Worm (Caenorhabditis elegans) whole organism, late embryonic: ENCODE results near the gene C14A11.9.

Experiments used
- C08G9.2 ChIP-seq: sonication (generic microtip); optimal IDR thresholded peaks from 2 replicates; lab custom pipeline; 2016; ENCODE audit warnings: mild to moderate bottlenecking, missing genetic modification characterization, moderate library complexity, missing compliant biosample characterization
- C38D4.7 ChIP-seq: fragments of 200-800 bp; sonication (Bioruptor generic); optimal IDR thresholded peaks from 2 replicates; lab custom pipeline; 2018; ENCODE audit warnings: mild to moderate bottlenecking, missing genetic modification characterization, moderate library complexity, missing compliant biosample characterization
- F13H6.1 ChIP-seq: sonication (generic microtip); optimal IDR thresholded peaks from 2 replicates; lab custom pipeline; 2016; ENCODE audit warnings: missing genetic modification characterization, missing compliant biosample characterization
- K02D7.2 ChIP-seq: sonication (generic microtip); optimal IDR thresholded peaks from 2 replicates; lab custom pipeline; 2017; ENCODE audit warnings: mild to moderate bottlenecking, missing genetic modification characterization, missing compliant biosample characterization
- T23F11.4 ChIP-seq: fragments of 200-800 bp; sonication (Bioruptor generic); optimal IDR thresholded peaks from 2 replicates; lab custom pipeline; 2018; ENCODE audit warnings: mild to moderate bottlenecking, missing genetic modification characterization, missing compliant biosample characterization
- Y22D7AL.16 ChIP-seq: sonication (generic microtip); optimal IDR thresholded peaks from 2 replicates; lab custom pipeline; 2016; ENCODE audit warnings: missing genetic modification characterization, missing compliant biosample characterization
- ahr-1 ChIP-seq: sonication (generic microtip); optimal IDR thresholded peaks from 2 replicates; lab custom pipeline; 2016; ENCODE audit warnings: missing genetic modification characterization, missing compliant biosample characterization
- ama-1 ChIP-seq: fragments of 150-350 bp; optimal IDR thresholded peaks from 2 replicates; lab custom pipeline; 2014
- ceh-14 ChIP-seq: sonication (generic microtip); optimal IDR thresholded peaks from 2 replicates; lab custom pipeline; 2016; ENCODE audit warnings: missing genotype, missing genetic modification characterization, missing compliant biosample characterization
- ceh-19 ChIP-seq: fragments of 200-800 bp; sonication (Bioruptor generic); optimal IDR thresholded peaks from 2 replicates; lab custom pipeline; 2018; ENCODE audit warnings: mild to moderate bottlenecking, missing genetic modification characterization, missing compliant biosample characterization
- ceh-2 ChIP-seq: sonication (generic microtip); optimal IDR thresholded peaks from 2 replicates; lab custom pipeline; 2016; ENCODE audit warnings: missing genotype, missing genetic modification characterization, missing compliant biosample characterization
- ceh-22 ChIP-seq: sonication (generic microtip); optimal IDR thresholded peaks from 2 replicates; lab custom pipeline; 2017; ENCODE audit warnings: missing biosample characterization, missing genetic modification characterization
- ceh-24 ChIP-seq: sonication (generic microtip); optimal IDR thresholded peaks from 2 replicates; lab custom pipeline; 2016; ENCODE audit warnings: mild to moderate bottlenecking, missing genetic modification characterization, missing compliant biosample characterization
- ceh-30 ChIP-seq: fragments of 150-350 bp; optimal IDR thresholded peaks from 2 replicates; lab custom pipeline; 2014; ENCODE audit warnings: missing biosample characterization, missing genetic modification characterization
- ceh-31 ChIP-seq: sonication (generic microtip); optimal IDR thresholded peaks from 2 replicates; lab custom pipeline; 2016; ENCODE audit warnings: missing genetic modification characterization, missing compliant biosample characterization
- ceh-34 ChIP-seq: sonication (generic microtip); optimal IDR thresholded peaks from 2 replicates; lab custom pipeline; 2016; ENCODE audit warnings: mild to moderate bottlenecking, missing genetic modification characterization, missing compliant biosample characterization
- ceh-6 ChIP-seq: fragments of 200-800 bp; sonication (Bioruptor generic); optimal IDR thresholded peaks from 2 replicates; lab custom pipeline; 2018; ENCODE audit warnings: mild to moderate bottlenecking, missing genetic modification characterization, missing compliant biosample characterization
- ceh-9 ChIP-seq: sonication (generic microtip); optimal IDR thresholded peaks from 2 replicates; lab custom pipeline; 2016; ENCODE audit warnings: mild to moderate bottlenecking, missing genetic modification characterization, inconsistent platforms, missing compliant biosample characterization
- dmd-4 ChIP-seq: sonication (generic microtip); optimal IDR thresholded peaks from 2 replicates; lab custom pipeline; 2016; ENCODE audit warnings: borderline replicate concordance, missing genetic modification characterization, missing compliant biosample characterization
- elt-2 ChIP-seq: sonication (generic microtip); optimal IDR thresholded peaks from 2 replicates; lab custom pipeline; 2016; ENCODE audit warnings: missing genetic modification reagents, missing genetic modification characterization, missing compliant biosample characterization
- elt-4 ChIP-seq: sonication (generic microtip); optimal IDR thresholded peaks from 2 replicates; lab custom pipeline; 2016; ENCODE audit warnings: missing genetic modification characterization, missing compliant biosample characterization
- ets-4 ChIP-seq: sonication (generic microtip); optimal IDR thresholded peaks from 2 replicates; lab custom pipeline; 2016; ENCODE audit warnings: missing genetic modification characterization, missing compliant biosample characterization
- eyg-1 ChIP-seq: sonication (generic microtip); optimal IDR thresholded peaks from 2 replicates; lab custom pipeline; 2016; ENCODE audit warnings: missing genotype, missing genetic modification characterization, missing compliant biosample characterization
- fax-1 ChIP-seq: sonication (generic microtip); optimal IDR thresholded peaks from 2 replicates; lab custom pipeline; 2016; ENCODE audit warnings: missing genotype, missing genetic modification characterization, missing compliant biosample characterization
- fkh-10 ChIP-seq: fragments of 150-350 bp; optimal IDR thresholded peaks from 2 replicates; lab custom pipeline; 2014; ENCODE audit warnings: missing biosample characterization, missing genetic modification reagents, missing genetic modification characterization
- fkh-6 ChIP-seq: sonication (generic microtip); optimal IDR thresholded peaks from 2 replicates; lab custom pipeline; 2016; ENCODE audit warnings: missing genetic modification characterization, missing compliant biosample characterization
- gmeb-2 ChIP-seq: sonication (generic microtip); optimal IDR thresholded peaks from 2 replicates; lab custom pipeline; 2016; ENCODE audit warnings: missing genetic modification characterization, inconsistent platforms, missing compliant biosample characterization
- hlh-15 ChIP-seq: sonication (generic microtip); optimal IDR thresholded peaks from 2 replicates; lab custom pipeline; 2016; ENCODE audit warnings: missing genetic modification characterization, missing compliant biosample characterization
- hlh-30 ChIP-seq: sonication (generic microtip); optimal IDR thresholded peaks from 2 replicates; lab custom pipeline; 2017; ENCODE audit warnings: antibody characterized with exemption, missing genetic modification characterization, missing compliant biosample characterization; ENCODE audit not compliant: insufficient read depth
- hlh-6 ChIP-seq: sonication (generic microtip); optimal IDR thresholded peaks from 2 replicates; lab custom pipeline; 2016; ENCODE audit warnings: missing genotype, missing genetic modification characterization, missing compliant biosample characterization
- hlh-8 ChIP-seq: sonication (generic microtip); optimal IDR thresholded peaks from 2 replicates; lab custom pipeline; 2016; ENCODE audit warnings: missing genotype, missing genetic modification characterization, missing compliant biosample characterization
- lim-6 ChIP-seq: sonication (generic microtip); optimal IDR thresholded peaks from 2 replicates; lab custom pipeline; 2016; ENCODE audit warnings: missing genetic modification characterization, missing compliant biosample characterization
- lin-11 ChIP-seq: fragments of 200-800 bp; sonication (Bioruptor generic); optimal IDR thresholded peaks from 2 replicates; lab custom pipeline; 2018; ENCODE audit warnings: mild to moderate bottlenecking, missing genetic modification characterization, missing compliant biosample characterization
- madf-2 ChIP-seq: sonication (generic microtip); optimal IDR thresholded peaks from 2 replicates; lab custom pipeline; 2017; ENCODE audit warnings: missing genetic modification characterization, missing compliant biosample characterization
- mec-3 ChIP-seq: sonication (generic microtip); optimal IDR thresholded peaks from 2 replicates; lab custom pipeline; 2016; ENCODE audit warnings: borderline replicate concordance, missing genetic modification characterization, missing compliant biosample characterization
- nhr-11 ChIP-seq: fragments of 150-350 bp; optimal IDR thresholded peaks from 2 replicates; lab custom pipeline; 2014; ENCODE audit warnings: missing biosample characterization, missing genetic modification characterization
- nhr-232 ChIP-seq: sonication (generic microtip); optimal IDR thresholded peaks from 2 replicates; lab custom pipeline; 2016; ENCODE audit warnings: missing genetic modification characterization, missing compliant biosample characterization
- npax-4 ChIP-seq: sonication (generic microtip); optimal IDR thresholded peaks from 2 replicates; lab custom pipeline; 2016; ENCODE audit warnings: missing genetic modification characterization, missing compliant biosample characterization
- odd-2 ChIP-seq: sonication (generic microtip); optimal IDR thresholded peaks from 2 replicates; lab custom pipeline; 2017; ENCODE audit warnings: antibody characterized with exemption, mild to moderate bottlenecking, missing genetic modification characterization, missing compliant biosample characterization
- pag-3 ChIP-seq: sonication (generic microtip); optimal IDR thresholded peaks from 2 replicates; lab custom pipeline; 2016; ENCODE audit warnings: missing compliant biosample characterization, missing genetic modification characterization, borderline replicate concordance
- pat-9 ChIP-seq: fragments of 200-800 bp; sonication (Bioruptor generic); optimal IDR thresholded peaks from 2 replicates; lab custom pipeline; 2018; ENCODE audit warnings: mild to moderate bottlenecking, missing genetic modification characterization, moderate library complexity, missing compliant biosample characterization
- pax-1 ChIP-seq: fragments of 150-350 bp; optimal IDR thresholded peaks from 2 replicates; lab custom pipeline; 2014; ENCODE audit warnings: missing biosample characterization, missing genetic modification characterization
- pha-2 ChIP-seq: sonication (generic microtip); optimal IDR thresholded peaks from 2 replicates; lab custom pipeline; 2017; ENCODE audit warnings: mild to moderate bottlenecking, missing genetic modification characterization, missing compliant biosample characterization
- pha-4 ChIP-seq: fragments of 150-350 bp; optimal IDR thresholded peaks from 2 replicates; lab custom pipeline; 2018; ENCODE audit warnings: missing biosample characterization, missing genetic modification reagents, missing genetic modification characterization
- pqm-1 ChIP-seq: sonication (generic microtip); optimal IDR thresholded peaks from 2 replicates; lab custom pipeline; 2016; ENCODE audit warnings: missing genetic modification characterization, missing compliant biosample characterization
- pros-1 ChIP-seq: fragments of 150-350 bp; optimal IDR thresholded peaks from 2 replicates; lab custom pipeline; 2014; ENCODE audit warnings: missing biosample characterization, missing genetic modification reagents, missing genetic modification characterization
- rnt-1 ChIP-seq: sonication (generic microtip); optimal IDR thresholded peaks from 2 replicates; lab custom pipeline; 2016; ENCODE audit warnings: missing genetic modification characterization, missing compliant biosample characterization
- sdc-2 ChIP-seq: sonication (generic microtip); optimal IDR thresholded peaks from 2 replicates; lab custom pipeline; 2016; ENCODE audit warnings: missing genotype, missing genetic modification characterization, missing compliant biosample characterization
- sox-4 ChIP-seq: sonication (generic microtip); optimal IDR thresholded peaks from 2 replicates; lab custom pipeline; 2017; ENCODE audit warnings: mild to moderate bottlenecking, missing genetic modification characterization, inconsistent platforms, missing compliant biosample characterization
- ttx-3 ChIP-seq: sonication (generic microtip); optimal IDR thresholded peaks from 2 replicates; lab custom pipeline; 2016; ENCODE audit warnings: missing genetic modification reagents, missing genetic modification characterization, missing compliant biosample characterization
- unc-42 ChIP-seq: sonication (generic microtip); optimal IDR thresholded peaks from 2 replicates; lab custom pipeline; 2016; ENCODE audit warnings: missing genotype, missing genetic modification characterization, missing compliant biosample characterization
- unc-55 ChIP-seq: sonication (generic microtip); optimal IDR thresholded peaks from 2 replicates; lab custom pipeline; 2017; ENCODE audit warnings: missing biosample characterization, missing genetic modification reagents, missing genetic modification characterization
- unc-86 ChIP-seq: sonication (generic microtip); optimal IDR thresholded peaks from 2 replicates; lab custom pipeline; 2016; ENCODE audit warnings: missing genetic modification characterization, missing compliant biosample characterization
- zip-5 ChIP-seq: sonication (generic microtip); optimal IDR thresholded peaks from 2 replicates; lab custom pipeline; 2016; ENCODE audit warnings: missing genetic modification characterization, missing compliant biosample characterization

C14A11.9 gene

DNA sequence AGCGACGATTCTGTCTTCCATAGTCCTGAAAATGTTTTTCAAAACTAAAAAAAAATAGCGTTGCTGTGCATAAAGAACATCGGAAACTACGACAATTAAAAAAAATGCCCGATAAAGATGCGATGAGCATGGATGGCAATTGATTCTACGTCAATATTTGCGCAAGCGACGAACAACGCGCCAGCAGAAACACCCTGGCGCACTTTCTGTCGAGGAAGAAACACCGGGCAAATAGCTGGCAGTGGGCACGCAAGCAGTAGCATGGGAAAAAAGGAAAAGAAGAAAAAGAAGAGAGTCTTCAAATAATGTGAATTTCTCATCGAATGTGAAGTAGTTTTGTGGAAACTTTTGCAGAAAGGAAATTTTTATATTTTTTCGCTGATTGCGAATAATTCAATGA lies at the start of gene C14A11.9:
Gene C14A11.9 (minus strand): TSS at position 27 of the 400 bp plus-strand sequence.
- TF ChIP-seq fkh-6 (tag; lab: Kevin White, UChicago): peak; percentile 65
- no peak for TF ChIP-seq Y22D7AL.16 (tag; lab: Kevin White, UChicago)
- no peak for TF ChIP-seq ceh-22 (tag; lab: Kevin White, UChicago)
- TF ChIP-seq C38D4.7 (GFP tag; lab: Kevin White, UChicago): peak; percentile 56
- TF ChIP-seq nhr-11 (tag; lab: Kevin White, UChicago): no peak
- no peak for TF ChIP-seq pros-1 (tag; lab: Kevin White, UChicago)
- peak; percentile 55 for TF ChIP-seq sox-4
- TF ChIP-seq hlh-8: peak; percentile 16
- peak; percentile 58 for TF ChIP-seq lin-11 (tag; lab: Kevin White, UChicago)
- TF ChIP-seq K02D7.2 (tag; lab: Kevin White, UChicago): peak; percentile 25
- no peak for TF ChIP-seq mec-3
- peak; percentile 32 for TF ChIP-seq pqm-1 (tag; lab: Kevin White, UChicago)
- TF ChIP-seq pha-4 (tag; lab: Kevin White, UChicago): no peak
- no peak for TF ChIP-seq pax-1 (tag; lab: Kevin White, UChicago)
- TF ChIP-seq unc-86 (tag; lab: Kevin White, UChicago): peak; percentile 63
- TF ChIP-seq unc-42: peak; percentile 53
- TF ChIP-seq ceh-14 (tag; lab: Kevin White, UChicago): peak; percentile 75
- peak; percentile 42 for TF ChIP-seq ceh-6
- peak; percentile 58 for TF ChIP-seq nhr-232
- TF ChIP-seq pha-2 (tag; lab: Kevin White, UChicago): peak; percentile 50
- peak; percentile 55 for TF ChIP-seq madf-2 (tag; lab: Kevin White, UChicago)
- TF ChIP-seq fkh-10: no peak
- TF ChIP-seq dmd-4 (tag; lab: Kevin White, UChicago): no peak
- TF ChIP-seq ama-1 (lab: Kevin White, UChicago): no peak
- no peak for TF ChIP-seq elt-4
- TF ChIP-seq unc-55 (GFP tag; lab: Kevin White, UChicago): peak; percentile 12
- no peak for TF ChIP-seq eyg-1 (tag; lab: Kevin White, UChicago)
- peak; percentile 52 for TF ChIP-seq ttx-3 (tag; lab: Kevin White, UChicago)
- TF ChIP-seq T23F11.4: no peak
- peak; percentile 76 for TF ChIP-seq hlh-6
- no peak for TF ChIP-seq odd-2
- TF ChIP-seq F13H6.1 (tag; lab: Kevin White, UChicago): peak; percentile 58
- TF ChIP-seq ceh-31: peak; percentile 86
- TF ChIP-seq ceh-19 (GFP tag; lab: Kevin White, UChicago): peak; percentile 59
- TF ChIP-seq fax-1 (tag; lab: Kevin White, UChicago): peak; percentile 19
- peak; percentile 10 for TF ChIP-seq npax-4 (tag; lab: Kevin White, UChicago)
- TF ChIP-seq zip-5 (tag; lab: Kevin White, UChicago): peak; percentile 18
- TF ChIP-seq ceh-34 (tag; lab: Kevin White, UChicago): peak; percentile 62
- TF ChIP-seq C08G9.2 (tag; lab: Kevin White, UChicago): peak; percentile 71
- peak; percentile 78 for TF ChIP-seq elt-2
- peak; percentile 39 for TF ChIP-seq gmeb-2 (tag; lab: Kevin White, UChicago)
- peak; percentile 35 for TF ChIP-seq ahr-1 (tag; lab: Kevin White, UChicago)
- peak; percentile 86 for TF ChIP-seq sdc-2 (tag; lab: Kevin White, UChicago)
- TF ChIP-seq ceh-9: no peak
- peak; percentile 55 for TF ChIP-seq hlh-15
- TF ChIP-seq ceh-2 (tag; lab: Kevin White, UChicago): peak; percentile 53
- peak; percentile 73 for TF ChIP-seq rnt-1
- TF ChIP-seq hlh-30 (tag; lab: Kevin White, UChicago): peak; percentile 31
- no peak for TF ChIP-seq ceh-24 (tag; lab: Kevin White, UChicago)
- TF ChIP-seq pat-9 (tag; lab: Kevin White, UChicago): peak; percentile 63
- peak; percentile 30 for TF ChIP-seq ceh-30 (tag; lab: Kevin White, UChicago)
- no peak for TF ChIP-seq lim-6 (tag; lab: Kevin White, UChicago)
- TF ChIP-seq pag-3: no peak
- TF ChIP-seq ets-4: no peak
